Fruit fly (Drosophila melanogaster): ENCODE data around the gene CG4461.

dm6 chr3L:9380344-9380849, 5.2 kb downstream of the CG4461 start:
- TF ChIP-seq CG8159 (tag; optimal IDR thresholded peaks at IDR 0.05) (no peak), Snoo (tag; optimal IDR thresholded peaks at IDR 0.05) (peak; percentile 76), Pif1A (GFP tag; optimal IDR thresholded peaks at IDR 0.05) (no peak), EcR (GFP tag; optimal IDR thresholded peaks at IDR 0.05) (peak; percentile 88), CG8301 (tag; optimal IDR thresholded peaks at IDR 0.05) (no peak), CG9948 (tag; optimal IDR thresholded peaks at IDR 0.05) (no peak), CG4496 (GFP tag; IDR thresholded peaks at IDR 0.05) (no peak), D1 (tag; optimal IDR thresholded peaks at IDR 0.05) (no peak), Pif1B (GFP tag; optimal IDR thresholded peaks at IDR 0.05) (no peak), CG32121 (GFP tag; IDR thresholded peaks at IDR 0.05) (no peak), fd96Ca (GFP tag; IDR thresholded peaks at IDR 0.05) (no peak), CG10348 (GFP tag; IDR thresholded peaks at IDR 0.05) (no peak), CG14655 (GFP tag; optimal IDR thresholded peaks at IDR 0.05) (no peak)
